Worm (Caenorhabditis elegans) whole organism, L3 larva: ENCODE data around the gene ckk-1.
A peak's percentile ranks its signal among the peaks of the same experiment; 100 is the strongest.

Source experiments
- R02D3.7 ChIP-seq: fragments of 150-350 bp; optimal IDR thresholded peaks from 2 replicates; lab custom pipeline; 2014; ENCODE audit warnings: missing biosample characterization, missing genetic modification characterization
- ZK546.5 ChIP-seq: sonication (generic microtip); optimal IDR thresholded peaks from 2 replicates; lab custom pipeline; 2017; ENCODE audit warnings: missing biosample characterization, missing genetic modification characterization
- aly-2 ChIP-seq: fragments of 150-350 bp; optimal IDR thresholded peaks from 2 replicates; lab custom pipeline; 2014; ENCODE audit warnings: missing biosample characterization, missing genetic modification characterization
- ama-1 ChIP-seq: fragments of 150-350 bp; optimal IDR thresholded peaks from 2 replicates; lab custom pipeline; 2018
- ceh-16 ChIP-seq: sonication (generic microtip); optimal IDR thresholded peaks from 2 replicates; lab custom pipeline; 2017; ENCODE audit warnings: missing biosample characterization, missing genetic modification characterization
- ceh-28 ChIP-seq: fragments of 150-350 bp; optimal IDR thresholded peaks from 2 replicates; lab custom pipeline; 2014; ENCODE audit warnings: missing biosample characterization, missing genetic modification reagents, missing genetic modification characterization
- ceh-82 ChIP-seq: fragments of 150-350 bp; optimal IDR thresholded peaks from 2 replicates; lab custom pipeline; 2014; ENCODE audit warnings: missing biosample characterization, missing genetic modification characterization
- ceh-9 ChIP-seq: sonication (generic microtip); optimal IDR thresholded peaks from 2 replicates; lab custom pipeline; 2018; ENCODE audit warnings: missing biosample characterization, missing genetic modification characterization
- daf-12 ChIP-seq: fragments of 150-350 bp; optimal IDR thresholded peaks from 2 replicates; lab custom pipeline; 2014; ENCODE audit warnings: missing biosample characterization, missing genetic modification reagents, missing genetic modification characterization
- egl-27 ChIP-seq: sonication (generic microtip); optimal IDR thresholded peaks from 4 replicates; lab custom pipeline; 2017; ENCODE audit warnings: missing biosample characterization, missing genetic modification reagents, missing genetic modification characterization
- egl-5 ChIP-seq: fragments of 150-350 bp; optimal IDR thresholded peaks from 2 replicates; lab custom pipeline; 2017; ENCODE audit warnings: missing biosample characterization, missing genetic modification reagents, missing genetic modification characterization, inconsistent platforms
- elt-1 ChIP-seq: fragments of 150-350 bp; optimal IDR thresholded peaks from 2 replicates; lab custom pipeline; 2014; ENCODE audit warnings: missing biosample characterization, missing genetic modification characterization
- elt-2 ChIP-seq: sonication (generic microtip); optimal IDR thresholded peaks from 2 replicates; lab custom pipeline; 2016; ENCODE audit warnings: missing genetic modification reagents, mild to moderate bottlenecking, missing genetic modification characterization, missing compliant biosample characterization
- elt-3 ChIP-seq, 3 experiments: fragments of 150-350 bp in 1 of 3; sonication (generic microtip) in 2 of 3; optimal IDR thresholded peaks; 2 replicates in 2 of 3; 4 replicates in 1 of 3; lab custom pipeline; 2014 to 2017; ENCODE audit warnings: missing biosample characterization in 3 of 3, missing genetic modification characterization in 3 of 3
- eor-1 ChIP-seq, 2 experiments: fragments of 150-350 bp; optimal IDR thresholded peaks; 2 replicates each; lab custom pipeline; 2014 to 2018; ENCODE audit warnings: missing biosample characterization in 2 of 2, missing genetic modification characterization in 2 of 2
- fkh-10 ChIP-seq: sonication (generic microtip); optimal IDR thresholded peaks from 2 replicates; lab custom pipeline; 2017; ENCODE audit warnings: missing biosample characterization, missing genetic modification reagents, missing genetic modification characterization
- fkh-2 ChIP-seq: fragments of 150-350 bp; optimal IDR thresholded peaks from 2 replicates; lab custom pipeline; 2014; ENCODE audit warnings: missing biosample characterization, missing genetic modification reagents, missing genetic modification characterization
- fos-1 ChIP-seq: fragments of 150-350 bp; optimal IDR thresholded peaks from 2 replicates; lab custom pipeline; 2014; ENCODE audit warnings: missing biosample characterization, missing genetic modification characterization
- hmg-11 ChIP-seq: sonication (generic microtip); optimal IDR thresholded peaks from 2 replicates; lab custom pipeline; 2016; ENCODE audit warnings: missing genetic modification characterization, missing compliant biosample characterization
- jun-1 ChIP-seq: fragments of 150-350 bp; optimal IDR thresholded peaks from 2 replicates; lab custom pipeline; 2014; ENCODE audit warnings: missing biosample characterization, missing genetic modification reagents, missing genetic modification characterization
- lin-15B ChIP-seq: fragments of 150-350 bp; optimal IDR thresholded peaks from 2 replicates; lab custom pipeline; 2014; ENCODE audit warnings: missing biosample characterization, missing genetic modification characterization
- lin-39 ChIP-seq: fragments of 150-350 bp; optimal IDR thresholded peaks from 2 replicates; lab custom pipeline; 2018; ENCODE audit warnings: missing biosample characterization, missing genetic modification reagents, missing genetic modification characterization
- lsy-12 ChIP-seq: sonication (generic microtip); optimal IDR thresholded peaks from 2 replicates; lab custom pipeline; 2016; ENCODE audit warnings: mild to moderate bottlenecking, missing genetic modification characterization, missing compliant biosample characterization
- mdl-1 ChIP-seq: fragments of 150-350 bp; optimal IDR thresholded peaks from 2 replicates; lab custom pipeline; 2014; ENCODE audit warnings: missing biosample characterization, missing genetic modification characterization
- mml-1 ChIP-seq: fragments of 150-350 bp; sonication (generic microtip); optimal IDR thresholded peaks from 3 replicates; lab custom pipeline; 2014; ENCODE audit warnings: missing biosample characterization, missing genetic modification characterization
- nfya-1 ChIP-seq: sonication (generic microtip); optimal IDR thresholded peaks from 2 replicates; lab custom pipeline; 2017; ENCODE audit warnings: missing genetic modification characterization, mild to moderate bottlenecking, missing compliant biosample characterization, antibody characterized with exemption, moderate library complexity; ENCODE audit not compliant: insufficient read depth
- nhr-11 ChIP-seq: fragments of 150-350 bp; optimal IDR thresholded peaks from 2 replicates; lab custom pipeline; 2014; ENCODE audit warnings: missing biosample characterization, missing genetic modification characterization
- nhr-12 ChIP-seq: fragments of 150-350 bp; optimal IDR thresholded peaks from 2 replicates; lab custom pipeline; 2014; ENCODE audit warnings: missing biosample characterization, missing genetic modification characterization
- nhr-23 ChIP-seq: fragments of 150-350 bp; optimal IDR thresholded peaks from 2 replicates; lab custom pipeline; 2014; ENCODE audit warnings: missing biosample characterization, missing genetic modification reagents, missing genetic modification characterization
- nhr-237 ChIP-seq: fragments of 150-350 bp; optimal IDR thresholded peaks from 2 replicates; lab custom pipeline; 2014; ENCODE audit warnings: missing biosample characterization, missing genetic modification characterization
- nhr-25 ChIP-seq: sonication (generic microtip); optimal IDR thresholded peaks from 2 replicates; lab custom pipeline; 2017; ENCODE audit warnings: missing biosample characterization, missing genetic modification characterization
- nhr-28 ChIP-seq: fragments of 150-350 bp; optimal IDR thresholded peaks from 2 replicates; lab custom pipeline; 2014; ENCODE audit warnings: missing biosample characterization, missing genetic modification characterization
- nhr-43 ChIP-seq: sonication (generic microtip); optimal IDR thresholded peaks from 2 replicates; lab custom pipeline; 2016; ENCODE audit warnings: mild to moderate bottlenecking, missing genetic modification characterization, missing compliant biosample characterization; ENCODE audit not compliant: poor library complexity, severe bottlenecking
- nhr-67 ChIP-seq: fragments of 150-350 bp; optimal IDR thresholded peaks from 2 replicates; lab custom pipeline; 2014; ENCODE audit warnings: missing biosample characterization, missing genetic modification characterization
- nhr-76 ChIP-seq: fragments of 150-350 bp; sonication (generic microtip); optimal IDR thresholded peaks from 5 replicates; lab custom pipeline; 2014; ENCODE audit warnings: missing biosample characterization, missing genetic modification characterization
- nhr-77 ChIP-seq: fragments of 150-350 bp; optimal IDR thresholded peaks from 2 replicates; lab custom pipeline; 2014; ENCODE audit warnings: missing biosample characterization, missing genetic modification characterization
- pha-4 ChIP-seq: fragments of 150-350 bp; optimal IDR thresholded peaks from 2 replicates; lab custom pipeline; 2014; ENCODE audit warnings: missing biosample characterization, missing genetic modification reagents, missing genetic modification characterization
- pqm-1 ChIP-seq: fragments of 150-350 bp; optimal IDR thresholded peaks from 2 replicates; lab custom pipeline; 2017; ENCODE audit warnings: missing biosample characterization, missing genetic modification characterization, inconsistent platforms
- sea-2 ChIP-seq: fragments of 150-350 bp; sonication (generic microtip); optimal IDR thresholded peaks from 4 replicates; lab custom pipeline; 2014; ENCODE audit warnings: missing biosample characterization, missing genetic modification reagents, missing genetic modification characterization
- skn-1 ChIP-seq: fragments of 150-350 bp; optimal IDR thresholded peaks from 2 replicates; lab custom pipeline; 2014; ENCODE audit warnings: missing biosample characterization, missing genetic modification characterization
- snpc-4 ChIP-seq: fragments of 150-350 bp; optimal IDR thresholded peaks from 2 replicates; lab custom pipeline; 2014; ENCODE audit warnings: missing biosample characterization, missing genetic modification characterization
- tbx-2 ChIP-seq: sonication (generic microtip); optimal IDR thresholded peaks from 2 replicates; lab custom pipeline; 2016; ENCODE audit warnings: mild to moderate bottlenecking, missing genetic modification characterization, missing compliant biosample characterization
- unc-39 ChIP-seq: sonication (generic microtip); optimal IDR thresholded peaks from 4 replicates; lab custom pipeline; 2017; ENCODE audit warnings: missing biosample characterization, missing genetic modification characterization
- unc-62 ChIP-seq: fragments of 150-350 bp; sonication (generic microtip); optimal IDR thresholded peaks from 4 replicates; lab custom pipeline; 2014; ENCODE audit warnings: missing biosample characterization, missing genetic modification reagents, missing genetic modification characterization
- zag-1 ChIP-seq: fragments of 150-350 bp; optimal IDR thresholded peaks from 2 replicates; lab custom pipeline; 2014; ENCODE audit warnings: missing biosample characterization, missing genetic modification characterization
- ztf-11 ChIP-seq: fragments of 150-350 bp; optimal IDR thresholded peaks from 2 replicates; lab custom pipeline; 2014; ENCODE audit warnings: missing biosample characterization, missing genetic modification characterization
- ztf-4 ChIP-seq: fragments of 150-350 bp; optimal IDR thresholded peaks from 2 replicates; lab custom pipeline; 2014; ENCODE audit warnings: missing biosample characterization, missing genetic modification characterization

ckk-1 gene

DNA sequence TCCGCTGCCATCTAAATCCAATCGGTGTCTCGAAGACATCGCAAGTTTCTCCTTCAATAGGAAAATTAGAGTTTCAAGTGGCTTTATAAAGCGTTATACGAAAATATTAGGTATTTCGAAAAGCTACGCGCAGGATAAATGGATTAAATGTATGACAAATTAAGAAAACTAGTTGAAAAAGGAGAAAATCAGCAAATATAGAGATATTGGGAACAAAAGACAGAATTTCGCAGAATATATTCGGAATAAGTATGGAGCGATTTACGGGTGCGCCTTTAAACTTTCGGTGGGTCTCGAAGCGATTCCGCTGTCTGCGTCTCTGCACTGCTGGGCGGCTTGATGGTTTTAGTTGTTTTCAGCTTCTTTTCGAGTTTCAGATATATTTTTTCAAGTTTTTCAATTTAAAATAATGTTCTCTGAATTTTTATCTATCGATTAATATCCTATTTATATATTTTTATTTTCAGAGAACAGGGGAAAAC lies 43.6 kb upstream of the ckk-1 start, which contains the start of the genes ddx-15 and ucr-1:
ddx-15 (minus strand) TSS at position 51 of the 482 bp plus-strand sequence.
ucr-1 (plus strand) TSS at position 468 of the 482 bp plus-strand sequence.
- TF ChIP-seq nhr-25 (tag; lab: Kevin White, UChicago), result peak; percentile 56
- no peak for TF ChIP-seq nhr-76 (tag; lab: Kevin White, UChicago)
- TF ChIP-seq hmg-11, result peak; percentile 20
- no peak for TF ChIP-seq jun-1 (tag; lab: Kevin White, UChicago)
- peak; percentile 24 for TF ChIP-seq egl-5 (tag; lab: Kevin White, UChicago)
- TF ChIP-seq ZK546.5 (tag; lab: Kevin White, UChicago), result no peak
- TF ChIP-seq ama-1 (lab: Kevin White, UChicago), result no peak
- no peak for TF ChIP-seq mml-1
- TF ChIP-seq nhr-11 (tag; lab: Kevin White, UChicago), result no peak
- no peak for TF ChIP-seq sea-2 (GFP tag; lab: Kevin White, UChicago)
- no peak for TF ChIP-seq elt-1
- TF ChIP-seq nhr-237, result no peak
- peak; percentile 85 for TF ChIP-seq pha-4 (tag; lab: Kevin White, UChicago)
- TF ChIP-seq lin-15B, result peak; percentile 89
- TF ChIP-seq daf-12, result no peak
- TF ChIP-seq aly-2 (tag; lab: Kevin White, UChicago), result no peak
- no peak for TF ChIP-seq ceh-9
- TF ChIP-seq snpc-4 (tag; lab: Kevin White, UChicago), result peak; percentile 67
- TF ChIP-seq lsy-12, result no peak
- TF ChIP-seq fkh-10, result no peak
- peak; percentile 28 for TF ChIP-seq elt-2 (tag; lab: Kevin White, UChicago)
- TF ChIP-seq eor-1 (tag; optimal IDR thresholded peaks at IDR 0.05; lab: Kevin White, UChicago), result no peak
- no peak for TF ChIP-seq elt-3 (tag; optimal IDR thresholded peaks at IDR 0.05; lab: Kevin White, UChicago)
- peak; percentile 80 for TF ChIP-seq nfya-1 (tag; lab: Kevin White, UChicago)
- no peak for TF ChIP-seq ceh-82 (tag; lab: Kevin White, UChicago)
- no peak for TF ChIP-seq nhr-28 (tag; lab: Kevin White, UChicago)
- TF ChIP-seq lin-39 (tag; lab: Kevin White, UChicago), result peak; percentile 96
- TF ChIP-seq ztf-11 (tag; lab: Kevin White, UChicago), result no peak
- no peak for TF ChIP-seq unc-62 (GFP tag; lab: Kevin White, UChicago)
- no peak for TF ChIP-seq nhr-12 (tag; lab: Kevin White, UChicago)
- no peak for TF ChIP-seq nhr-77 (tag; lab: Kevin White, UChicago)
- TF ChIP-seq ztf-4 (tag; lab: Kevin White, UChicago), result no peak
- no peak for TF ChIP-seq unc-39 (tag; lab: Kevin White, UChicago)
- no peak for TF ChIP-seq skn-1 (tag; lab: Kevin White, UChicago)
- TF ChIP-seq zag-1 (tag; lab: Kevin White, UChicago), result no peak
- peak; percentile 64 for TF ChIP-seq pqm-1 (tag; lab: Kevin White, UChicago)
- no peak for TF ChIP-seq nhr-67
- no peak for TF ChIP-seq fos-1 (tag; lab: Kevin White, UChicago)
- TF ChIP-seq tbx-2 (tag; lab: Kevin White, UChicago), result no peak
- TF ChIP-seq nhr-43 (tag; lab: Kevin White, UChicago), result no peak
- TF ChIP-seq ceh-16 (tag; lab: Kevin White, UChicago), result no peak
- peak; percentile 67 for TF ChIP-seq nhr-23 (tag; lab: Kevin White, UChicago)
- no peak for TF ChIP-seq egl-27 (tag; lab: Kevin White, UChicago)
- TF ChIP-seq ceh-28 (tag; lab: Kevin White, UChicago), result no peak
- no peak for TF ChIP-seq fkh-2
- TF ChIP-seq R02D3.7, result peak; percentile 88
- no peak for TF ChIP-seq mdl-1 (tag; lab: Kevin White, UChicago)
